Fruit fly (Drosophila melanogaster): Measurements from ENCODE around the gene Prosbeta3.

The Prosbeta3 gene

dm6 chr3R:8984602-8985074 is 21.4 kb downstream of the Prosbeta3 start, which contains the start of gene CG11970 (continued):
- TF ChIP-seq CG9609 (GFP tag; optimal IDR thresholded peaks at IDR 0.05) (peak; percentile 42), Jarid2 (GFP tag; optimal IDR thresholded peaks at IDR 0.05) (no peak), CG10565 (GFP tag; optimal IDR thresholded peaks at IDR 0.05) (no peak), CG15514 (GFP tag; optimal IDR thresholded peaks at IDR 0.05) (peak; percentile 66), chinmo (GFP tag; IDR thresholded peaks at IDR 0.05; ENCODE audit: partially characterized antibody) (no peak), sug (tag; optimal IDR thresholded peaks at IDR 0.05) (peak; percentile 47), so (GFP tag; IDR thresholded peaks at IDR 0.05) (no peak), lmd (GFP tag; IDR thresholded peaks at IDR 0.05) (peak; percentile 9; the same call in 1 of the 2 replicates), CG34224 (GFP tag; IDR thresholded peaks at IDR 0.05; ENCODE audit: partially characterized antibody) (peak; percentile 8; the same call in 2 of the 3 replicates), Antp (GFP tag; optimal IDR thresholded peaks at IDR 0.05) (peak; percentile 45), CG6791 (GFP tag; IDR thresholded peaks at IDR 0.05; ENCODE audit: partially characterized antibody) (no peak), CG14667 (GFP tag; IDR thresholded peaks at IDR 0.05) (no peak), sens-2 (GFP tag; IDR thresholded peaks at IDR 0.05) (no peak), Awh (GFP tag; IDR thresholded peaks at IDR 0.05) (no peak), CTCF (GFP tag; optimal IDR thresholded peaks at IDR 0.05) (peak; percentile 3), Usf (GFP tag; optimal IDR thresholded peaks at IDR 0.05) (no peak), br (optimal IDR thresholded peaks at IDR 0.05) (no peak), salm (tag; optimal IDR thresholded peaks at IDR 0.05) (no peak), Bgb (GFP tag; IDR thresholded peaks at IDR 0.05; ENCODE audit: partially characterized antibody) (no peak), fd102C (GFP tag; optimal IDR thresholded peaks at IDR 0.05) (no peak), NK7.1 (GFP tag; optimal IDR thresholded peaks at IDR 0.05) (no peak), toy (GFP tag; IDR thresholded peaks at IDR 0.05) (no peak), Nf-YA (GFP tag; IDR thresholded peaks at IDR 0.05) (no peak), CG11696 (GFP tag; IDR thresholded peaks at IDR 0.05) (no peak), CG32767 (GFP tag; IDR thresholded peaks at IDR 0.05) (no peak), Dip2 (GFP tag; IDR thresholded peaks at IDR 0.05) (no peak), CG6813 (GFP tag; optimal IDR thresholded peaks at IDR 0.05) (no peak), CG11456 (GFP tag; IDR thresholded peaks at IDR 0.05) (no peak), CG7556 (GFP tag; optimal IDR thresholded peaks at IDR 0.05) (no peak), pan (optimal IDR thresholded peaks at IDR 0.05) (no peak), pan (GFP tag; optimal IDR thresholded peaks at IDR 0.05 in 1 of 2, IDR thresholded peaks at IDR 0.05 in 1 of 2) (no peak), jing (GFP tag; optimal IDR thresholded peaks at IDR 0.05) (no peak), cg (GFP tag; optimal IDR thresholded peaks at IDR 0.05) (no peak), pho (GFP tag; optimal IDR thresholded peaks at IDR 0.05) (peak; percentile 56), CG12769 (tag; optimal IDR thresholded peaks at IDR 0.05) (no peak), Hey (tag; optimal IDR thresholded peaks at IDR 0.05) (no peak), Ravus (GFP tag; IDR thresholded peaks at IDR 0.05) (no peak), CG8359 (GFP tag; optimal IDR thresholded peaks at IDR 0.05; ENCODE audit: borderline replicate concordance) (no peak), CG13296 (GFP tag; optimal IDR thresholded peaks at IDR 0.05) (no peak), nerfin-1 (tag; optimal IDR thresholded peaks at IDR 0.05) (peak; percentile 8), psq (GFP tag; optimal IDR thresholded peaks at IDR 0.05) (no peak), ranshi (GFP tag; IDR thresholded peaks at IDR 0.05) (no peak), unc-4 (GFP tag; IDR thresholded peaks at IDR 0.05; ENCODE audit: partially characterized antibody) (peak; percentile 40; the same call in 1 of the 2 replicates), Mad (GFP tag; optimal IDR thresholded peaks at IDR 0.05) (no peak), CG9797 (GFP tag; optimal IDR thresholded peaks at IDR 0.05) (peak; percentile 37), Asciz (GFP tag; optimal IDR thresholded peaks at IDR 0.05) (no peak), CG12155 (GFP tag; optimal IDR thresholded peaks at IDR 0.05) (peak; percentile 34), vfl (GFP tag; optimal IDR thresholded peaks at IDR 0.05) (peak; percentile 18), maf-S (GFP tag; optimal IDR thresholded peaks at IDR 0.05) (no peak), sima (GFP tag; optimal IDR thresholded peaks at IDR 0.05) (no peak), Ets65A (GFP tag) (peak; percentile 88), gro (GFP tag; optimal IDR thresholded peaks at IDR 0.05) (peak; percentile 12)

Data from whole organism, embryonic.